Fruit fly (Drosophila melanogaster) Kc167 (cell line): ENCODE results near the gene TwdlR.

ENCODE experiments used
- Myc ChIP-seq: fragments of >200 bp; optimal IDR thresholded peaks from 2 replicates; lab custom pipeline; 2017; ENCODE audit warnings: missing external identifiers
- Sin3A ChIP-seq: fragments of >200 bp; optimal IDR thresholded peaks from 2 replicates; lab custom pipeline; 2018; ENCODE audit warnings: missing external identifiers
- h ChIP-seq: fragments of >200 bp; optimal IDR thresholded peaks from 3 replicates; lab custom pipeline; 2018; ENCODE audit warnings: missing external identifiers
- insv ChIP-seq: fragments of >200 bp; optimal IDR thresholded peaks from 3 replicates; lab custom pipeline; 2018; ENCODE audit warnings: missing external identifiers
- psq ChIP-seq: fragments of >200 bp; optimal IDR thresholded peaks from 2 replicates; lab custom pipeline; 2017; ENCODE audit warnings: missing external identifiers
- ttk ChIP-seq: sonication (Bioruptor generic); optimal IDR thresholded peaks from 2 replicates; lab custom pipeline; 2017; ENCODE audit warnings: missing external identifiers

Gene TwdlR

DNA sequence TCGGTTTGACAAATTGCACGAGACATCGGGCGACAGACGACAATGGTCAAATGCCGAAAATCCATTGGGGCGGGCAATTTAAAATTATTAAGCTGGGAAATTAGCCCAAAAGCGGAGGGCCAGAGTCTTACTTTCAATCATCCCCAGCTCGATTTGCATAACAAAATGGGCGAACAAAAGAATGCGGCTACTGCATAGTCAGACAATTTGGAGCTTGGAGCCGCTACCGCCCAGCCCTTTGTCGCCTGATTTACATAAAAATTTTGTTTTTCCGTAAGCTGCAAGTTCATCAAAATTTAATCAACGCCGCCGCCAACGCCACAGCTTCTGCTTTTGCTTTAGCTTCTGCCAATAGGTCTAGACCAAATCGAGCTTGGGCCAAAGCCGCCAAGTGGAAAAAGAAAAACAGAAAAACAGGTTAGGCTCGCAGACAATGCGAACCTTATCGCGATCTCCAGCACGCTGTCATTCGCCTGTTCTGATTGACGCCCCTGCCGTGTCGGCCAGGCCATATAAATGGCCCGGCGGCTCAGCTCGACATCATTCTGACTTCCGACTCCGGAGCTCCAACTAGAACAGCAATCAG, 3.3 kb upstream of the TwdlR start, which contains the start of gene TwdlN:
Gene TwdlN (plus strand): TSS at position 536 of the 586 bp plus-strand sequence.
- TF ChIP-seq Sin3A (lab: Kevin White, UChicago) = no peak
- TF ChIP-seq Myc = no peak
- no peak for TF ChIP-seq ttk
- no peak for TF ChIP-seq psq (lab: Kevin White, UChicago)
- TF ChIP-seq insv (lab: Kevin White, UChicago) = no peak
- TF ChIP-seq h (lab: Kevin White, UChicago) = no peak

- no peak for TF ChIP-seq Myc
- no peak for TF ChIP-seq Sin3A (lab: Kevin White, UChicago)
- no peak for TF ChIP-seq h (lab: Kevin White, UChicago)
- no peak for TF ChIP-seq ttk
- no peak for TF ChIP-seq insv (lab: Kevin White, UChicago)
- TF ChIP-seq psq (lab: Kevin White, UChicago) = no peak
These were observed 1.7 kb upstream of the TwdlR start for dm6 chr3R:26633010-26633409.

DNA sequence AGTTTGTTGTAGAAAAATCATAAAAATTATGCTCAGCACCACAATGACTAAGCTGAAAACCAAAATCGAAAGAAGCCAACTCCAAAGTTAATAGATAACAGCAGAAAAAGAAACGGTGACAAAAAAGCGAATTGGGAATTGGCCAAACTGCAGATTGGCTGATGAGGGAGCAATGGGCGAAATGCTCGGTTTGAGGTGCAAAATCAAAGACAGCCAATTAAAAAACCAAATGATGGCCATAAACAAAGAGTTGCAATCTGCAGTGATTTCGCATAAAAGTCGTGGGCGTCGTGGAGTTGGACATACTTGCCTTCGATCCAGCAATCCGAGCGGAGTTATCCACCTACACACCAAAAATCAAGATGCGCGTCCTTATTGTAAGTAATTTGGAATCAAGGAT, 1.3 kb upstream of the TwdlR start, which contains the start of gene TwdlH:
Gene TwdlH (plus strand): TSS at position 301 of the 400 bp plus-strand sequence.
- TF ChIP-seq Sin3A (lab: Kevin White, UChicago) = no peak
- TF ChIP-seq ttk = no peak
- no peak for TF ChIP-seq Myc
- TF ChIP-seq insv (lab: Kevin White, UChicago) = no peak
- no peak for TF ChIP-seq h (lab: Kevin White, UChicago)
- no peak for TF ChIP-seq psq (lab: Kevin White, UChicago)

- TF ChIP-seq insv (lab: Kevin White, UChicago) (no peak), h (lab: Kevin White, UChicago) (no peak), ttk (no peak), psq (lab: Kevin White, UChicago) (no peak), Sin3A (lab: Kevin White, UChicago) (no peak)
These were observed 1.7 kb downstream of the TwdlR start, which contains the start of gene TwdlS for dm6 chr3R:26636388-26636787. TSS of gene TwdlS (plus strand) at chr3R:26636688.

dm6 chr3R:26639503-26640075, 4.9 kb downstream of the TwdlR start, which contains the start of gene TwdlD:
TSS of gene TwdlD (plus strand) at chr3R:26640025.
- TF ChIP-seq h (lab: Kevin White, UChicago) (no peak), Myc (no peak), insv (lab: Kevin White, UChicago) (no peak), psq (lab: Kevin White, UChicago) (no peak), Sin3A (lab: Kevin White, UChicago) (no peak), ttk (no peak)

DNA sequence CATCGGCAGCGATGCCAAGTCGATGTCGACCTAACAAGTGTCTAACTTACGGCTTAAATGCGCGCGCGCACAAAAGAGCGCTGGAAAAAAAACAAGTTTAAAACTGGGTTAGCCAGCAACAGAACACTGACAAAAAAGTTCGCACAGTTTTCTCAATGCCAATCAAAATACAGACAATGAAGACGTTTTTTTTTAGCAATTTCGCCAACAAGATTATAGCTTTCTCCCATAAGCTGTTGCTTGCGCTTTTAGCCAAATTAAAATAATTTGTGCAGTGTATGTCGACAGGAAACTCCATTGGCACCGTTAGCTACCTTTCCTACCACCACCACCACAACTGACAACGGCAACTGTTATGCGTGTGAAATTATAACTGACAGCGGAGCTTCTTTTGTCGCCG, 19.9 kb downstream of the TwdlR start:
- no peak for TF ChIP-seq h (lab: Kevin White, UChicago)
- no peak for TF ChIP-seq psq (lab: Kevin White, UChicago)
- TF ChIP-seq Sin3A (lab: Kevin White, UChicago) = no peak
- TF ChIP-seq Myc = no peak
- TF ChIP-seq insv (lab: Kevin White, UChicago) = no peak
- TF ChIP-seq ttk = no peak

dm6 chr3R:26655416-26655945, 20.8 kb downstream of the TwdlR start:
- TF ChIP-seq Myc (no peak), h (lab: Kevin White, UChicago) (no peak), ttk (no peak), psq (lab: Kevin White, UChicago) (no peak), Sin3A (lab: Kevin White, UChicago) (no peak), insv (lab: Kevin White, UChicago) (no peak)

- no peak for TF ChIP-seq insv (lab: Kevin White, UChicago)
- TF ChIP-seq h (lab: Kevin White, UChicago) = no peak
- TF ChIP-seq psq (lab: Kevin White, UChicago) = no peak
- TF ChIP-seq ttk = no peak
- no peak for TF ChIP-seq Myc
- TF ChIP-seq Sin3A (lab: Kevin White, UChicago) = no peak
These were observed 21.5 kb downstream of the TwdlR start, which contains the start of gene Tb for dm6 chr3R:26656140-26656539. TSS of gene Tb (plus strand) at chr3R:26656440.

DNA sequence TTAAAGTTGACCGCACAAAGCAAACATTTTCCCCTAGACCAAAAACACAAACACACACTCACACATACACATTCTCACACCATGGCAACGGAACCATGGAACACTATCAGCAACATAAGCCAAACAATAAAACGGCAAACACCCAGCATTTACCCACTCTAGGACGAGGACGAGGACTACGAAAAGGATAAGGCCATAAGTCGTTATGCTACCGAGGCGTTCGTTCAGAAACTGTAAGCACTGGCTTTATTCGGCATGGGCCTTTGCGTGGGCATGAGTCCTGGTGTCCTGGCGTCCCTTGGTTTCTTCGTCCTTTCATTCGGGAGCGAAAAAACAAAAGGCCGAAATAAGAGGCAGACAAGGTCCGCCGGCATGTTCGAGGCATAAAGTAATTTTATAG, 35.6 kb downstream of the TwdlR start:
- TF ChIP-seq ttk (no peak), h (lab: Kevin White, UChicago) (no peak), Sin3A (lab: Kevin White, UChicago) (no peak), Myc (no peak), psq (lab: Kevin White, UChicago) (no peak), insv (lab: Kevin White, UChicago) (no peak)

- TF ChIP-seq ttk (no peak), Sin3A (lab: Kevin White, UChicago) (no peak), Myc (no peak), psq (lab: Kevin White, UChicago) (no peak), h (lab: Kevin White, UChicago) (no peak), insv (lab: Kevin White, UChicago) (no peak)
These were observed 36.9 kb downstream of the TwdlR start for dm6 chr3R:26671525-26672132.

dm6 chr3R:26681947-26682346, 47.3 kb downstream of the TwdlR start, which contains the start of gene beat-VII:
TSS of gene beat-VII (minus strand) at chr3R:26681966.
- no peak for TF ChIP-seq ttk
- TF ChIP-seq insv (lab: Kevin White, UChicago) = no peak
- no peak for TF ChIP-seq h (lab: Kevin White, UChicago)
- no peak for TF ChIP-seq psq (lab: Kevin White, UChicago)
- TF ChIP-seq Sin3A (lab: Kevin White, UChicago) = no peak
- TF ChIP-seq Myc = no peak
